Worm (Caenorhabditis elegans) whole organism, L4 larva: ENCODE data around the gene R05G9.3.

Source experiments
- D1046.2 ChIP-seq: fragments of 200-800 bp; sonication (Bioruptor generic); IDR thresholded peaks from 2 replicates; pipeline ENCODE4 v1.3.6; 2022; ENCODE audit warnings: missing genetic modification characterization, missing compliant biosample characterization
- F37D6.2 ChIP-seq: sonication (generic microtip); optimal IDR thresholded peaks from 2 replicates; lab custom pipeline; 2016; ENCODE audit warnings: mild to moderate bottlenecking, missing genetic modification characterization, missing compliant biosample characterization
- F49E8.2 ChIP-seq: sonication (generic microtip); optimal IDR thresholded peaks from 2 replicates; lab custom pipeline; 2016; ENCODE audit warnings: missing compliant biosample characterization, mild to moderate bottlenecking, missing genetic modification characterization, borderline replicate concordance
- Y48G9A.11 ChIP-seq: fragments of 200-800 bp; sonication (Bioruptor generic); IDR thresholded peaks from 2 replicates; pipeline ENCODE4 v1.3.6; 2022; ENCODE audit warnings: missing genetic modification reagents, missing genetic modification characterization, missing compliant biosample characterization
- aha-1 ChIP-seq: fragments of 150-350 bp; peaks from one replicate; lab custom pipeline; 2014; ENCODE audit warnings: missing biosample characterization, missing genetic modification characterization
- attf-4 ChIP-seq: sonication (generic microtip); optimal IDR thresholded peaks from 3 replicates; lab custom pipeline; 2017; ENCODE audit warnings: missing biosample characterization, missing genetic modification characterization
- ceh-44 ChIP-seq: fragments of 200-800 bp; sonication (Bioruptor generic); IDR thresholded peaks from 2 replicates; pipeline ENCODE4 v1.3.6; 2022; ENCODE audit warnings: missing genetic modification reagents, missing genetic modification characterization, missing compliant biosample characterization
- ctbp-1 ChIP-seq: fragments of 200-800 bp; sonication (Bioruptor generic); IDR thresholded peaks from 2 replicates; pipeline ENCODE4 v1.3.6; 2022; ENCODE audit warnings: missing genetic modification reagents, missing genetic modification characterization, missing compliant biosample characterization
- daf-8 ChIP-seq: fragments of 200-800 bp; sonication (Bioruptor generic); IDR thresholded peaks from 2 replicates; pipeline ENCODE4 v1.3.6; 2022; ENCODE audit warnings: missing genetic modification characterization, missing compliant biosample characterization
- dmd-6 ChIP-seq: fragments of 200-800 bp; sonication (Bioruptor generic); IDR thresholded peaks from 2 replicates; pipeline ENCODE4 v1.3.6; 2022; ENCODE audit warnings: missing genetic modification reagents, missing genetic modification characterization, missing compliant biosample characterization
- dmd-9 ChIP-seq: fragments of 200-800 bp; sonication (Bioruptor generic); IDR thresholded peaks from 2 replicates; pipeline ENCODE4 v1.3.6; 2022; ENCODE audit warnings: missing genetic modification reagents, missing genetic modification characterization, missing compliant biosample characterization
- duxl-1 ChIP-seq: sonication (generic microtip); optimal IDR thresholded peaks from 2 replicates; lab custom pipeline; 2016; ENCODE audit warnings: mild to moderate bottlenecking, missing genetic modification characterization, moderate library complexity, missing compliant biosample characterization; ENCODE audit not compliant: poor library complexity
- dve-1 ChIP-seq: sonication (generic microtip); optimal IDR thresholded peaks from 2 replicates; lab custom pipeline; 2017; ENCODE audit warnings: antibody characterized with exemption, mild to moderate bottlenecking, missing genetic modification characterization, missing compliant biosample characterization; ENCODE audit not compliant: insufficient read depth
- egl-27 ChIP-seq: sonication (generic microtip); optimal IDR thresholded peaks from 3 replicates; lab custom pipeline; 2017; ENCODE audit warnings: missing biosample characterization, missing genetic modification reagents, missing genetic modification characterization
- egl-43 ChIP-seq: fragments of 200-800 bp; sonication (Bioruptor generic); IDR thresholded peaks from 2 replicates; pipeline ENCODE4 v1.3.6; 2022; ENCODE audit warnings: missing genetic modification reagents, missing genetic modification characterization, missing compliant biosample characterization
- fkh-10 ChIP-seq: fragments of 150-350 bp; optimal IDR thresholded peaks from 2 replicates; lab custom pipeline; 2014; ENCODE audit warnings: missing biosample characterization, missing genetic modification reagents, missing genetic modification characterization
- hmg-1.1 ChIP-seq: fragments of 200-800 bp; sonication (Bioruptor generic); IDR thresholded peaks from 2 replicates; pipeline ENCODE4 v1.3.6; 2022; ENCODE audit warnings: missing genetic modification reagents, missing genetic modification characterization, missing compliant biosample characterization
- jun-1 ChIP-seq: fragments of 150-350 bp; optimal IDR thresholded peaks from 2 replicates; lab custom pipeline; 2014; ENCODE audit warnings: missing biosample characterization, missing genetic modification reagents, missing genetic modification characterization
- lin-13 ChIP-seq: fragments of 150-350 bp; optimal IDR thresholded peaks from 2 replicates; lab custom pipeline; 2014; ENCODE audit warnings: missing biosample characterization, missing genetic modification reagents, missing genetic modification characterization
- lin-15B ChIP-seq: fragments of 150-350 bp; sonication (generic microtip); optimal IDR thresholded peaks from 3 replicates; lab custom pipeline; 2014; ENCODE audit warnings: missing biosample characterization, missing genetic modification characterization
- lin-38 ChIP-seq: fragments of 200-800 bp; sonication (Bioruptor generic); IDR thresholded peaks from 2 replicates; pipeline ENCODE4 v1.3.6; 2022; ENCODE audit warnings: missing genetic modification reagents, missing genetic modification characterization, missing compliant biosample characterization
- lir-3 ChIP-seq: sonication (generic microtip); optimal IDR thresholded peaks from 2 replicates; lab custom pipeline; 2016; ENCODE audit warnings: mild to moderate bottlenecking, missing genetic modification characterization, missing compliant biosample characterization
- lsy-2 ChIP-seq, 2 experiments: fragments of 150-350 bp in 1 of 2; sonication (generic microtip) in 1 of 2; optimal IDR thresholded peaks; 2 replicates each; lab custom pipeline; 2014 to 2017; ENCODE audit warnings: missing biosample characterization in 2 of 2, missing genetic modification characterization in 2 of 2
- madf-5 ChIP-seq, 2 experiments: fragments of 200-800 bp; sonication (Bioruptor generic); IDR thresholded peaks; 2 replicates each; pipeline ENCODE4 v1.3.6; 2022; ENCODE audit warnings: missing compliant biosample characterization in 2 of 2, missing genetic modification characterization in 2 of 2
- mep-1 ChIP-seq: fragments of 150-350 bp; sonication (generic microtip); optimal IDR thresholded peaks from 3 replicates; lab custom pipeline; 2014; ENCODE audit warnings: missing biosample characterization, missing genetic modification characterization
- mes-2 ChIP-seq: sonication (generic microtip); optimal IDR thresholded peaks from 2 replicates; lab custom pipeline; 2016; ENCODE audit warnings: missing genotype, mild to moderate bottlenecking, missing genetic modification characterization, missing compliant biosample characterization; ENCODE audit not compliant: poor library complexity, severe bottlenecking
- nhr-10 ChIP-seq: fragments of 150-350 bp; optimal IDR thresholded peaks from 2 replicates; lab custom pipeline; 2014; ENCODE audit warnings: missing biosample characterization, missing genetic modification characterization
- nhr-102 ChIP-seq: sonication (generic microtip); optimal IDR thresholded peaks from 2 replicates; lab custom pipeline; 2016; ENCODE audit warnings: mild to moderate bottlenecking, missing genetic modification characterization, moderate library complexity, missing compliant biosample characterization
- nhr-25 ChIP-seq: sonication (generic microtip); optimal IDR thresholded peaks from 2 replicates; lab custom pipeline; 2017; ENCODE audit warnings: missing genetic modification characterization, mild to moderate bottlenecking, missing compliant biosample characterization, antibody characterized with exemption, moderate library complexity, borderline replicate concordance; ENCODE audit not compliant: insufficient read depth
- nhr-42 ChIP-seq: fragments of 200-800 bp; sonication (Bioruptor generic); IDR thresholded peaks from 2 replicates; pipeline ENCODE4 v1.3.6; 2022; ENCODE audit warnings: missing genetic modification characterization, missing compliant biosample characterization
- nhr-48 ChIP-seq: sonication (generic microtip); optimal IDR thresholded peaks from 2 replicates; lab custom pipeline; 2016; ENCODE audit warnings: mild to moderate bottlenecking, missing genetic modification characterization, missing compliant biosample characterization
- nhr-6 ChIP-seq: fragments of 150-350 bp; optimal IDR thresholded peaks from 2 replicates; lab custom pipeline; 2014; ENCODE audit warnings: missing biosample characterization, missing genetic modification characterization
- nhr-77 ChIP-seq: fragments of 150-350 bp; optimal IDR thresholded peaks from 2 replicates; lab custom pipeline; 2014; ENCODE audit warnings: missing biosample characterization, missing genetic modification characterization
- pha-4 ChIP-seq, 2 experiments: fragments of 150-350 bp in 1 of 2; fragments of 200-800 bp in 1 of 2; sonication (Bioruptor generic) in 1 of 2; IDR thresholded peaks in 1 of 2; optimal IDR thresholded peaks in 1 of 2; 2 replicates each; pipeline versions ENCODE4 v1.3.6 to Lab custom; 2014 to 2022; ENCODE audit warnings: missing genetic modification characterization in 2 of 2, missing genetic modification reagents in 2 of 2, missing biosample characterization in 1 of 2, missing compliant biosample characterization in 1 of 2
- rbr-2 ChIP-seq: sonication (generic microtip); optimal IDR thresholded peaks from 2 replicates; lab custom pipeline; 2016; ENCODE audit warnings: missing genotype, missing genetic modification characterization, missing compliant biosample characterization
- set-16 ChIP-seq: fragments of 200-800 bp; sonication (Bioruptor generic); IDR thresholded peaks from 2 replicates; pipeline ENCODE4 v1.3.6; 2022; ENCODE audit warnings: missing genetic modification reagents, missing genetic modification characterization, missing compliant biosample characterization
- snpc-1.2 ChIP-seq: fragments of 200-800 bp; sonication (Bioruptor generic); IDR thresholded peaks from 2 replicates; pipeline ENCODE4 v1.3.6; 2022; ENCODE audit warnings: missing genetic modification reagents, missing genetic modification characterization, missing compliant biosample characterization
- spr-1 ChIP-seq: sonication (generic microtip); optimal IDR thresholded peaks from 2 replicates; lab custom pipeline; 2016; ENCODE audit warnings: mild to moderate bottlenecking, missing genetic modification characterization, missing compliant biosample characterization
- unc-39 ChIP-seq: sonication (generic microtip); optimal IDR thresholded peaks from 2 replicates; lab custom pipeline; 2017; ENCODE audit warnings: missing biosample characterization, missing genetic modification characterization
- unc-62 ChIP-seq, 3 experiments: fragments of 150-350 bp in 1 of 3; sonication (generic microtip); optimal IDR thresholded peaks in 2 of 3; peaks in 1 of 3; 1 replicate in 1 of 3; 2 replicates in 2 of 3; lab custom pipeline; 2014 to 2017; ENCODE audit warnings: missing biosample characterization in 3 of 3, missing genetic modification characterization in 3 of 3, missing genetic modification reagents in 3 of 3, missing genotype in 1 of 3
- zfp-2 ChIP-seq: sonication (generic microtip); optimal IDR thresholded peaks from 2 replicates; lab custom pipeline; 2016; ENCODE audit warnings: mild to moderate bottlenecking, missing genetic modification characterization, missing compliant biosample characterization
- zip-2 ChIP-seq: fragments of 150-350 bp; optimal IDR thresholded peaks from 2 replicates; lab custom pipeline; 2014; ENCODE audit warnings: missing biosample characterization, missing genetic modification characterization
- ztf-11 ChIP-seq: fragments of 150-350 bp; optimal IDR thresholded peaks from 2 replicates; lab custom pipeline; 2014; ENCODE audit warnings: missing biosample characterization, missing genetic modification characterization

R05G9.3 gene

ce11 chrII:6493709-6494326 is 7.5 kb downstream of the R05G9.3 start:
- TF ChIP-seq nhr-25 (tag; lab: Kevin White, UChicago) (no peak), F49E8.2 (tag; lab: Kevin White, UChicago) (peak; percentile 26), F37D6.2 (tag; lab: Kevin White, UChicago) (no peak), nhr-48 (tag; lab: Kevin White, UChicago) (no peak), lsy-2 (tag; optimal IDR thresholded peaks at IDR 0.05; lab: Kevin White, UChicago) (peak in 1 of 2 experiments; percentile 27), lir-3 (tag; lab: Kevin White, UChicago) (no peak), lin-38 (GFP tag; lab: Robert Waterston, UW) (peak; percentile 49), zfp-2 (tag; lab: Kevin White, UChicago) (no peak), ceh-44 (GFP tag; lab: Robert Waterston, UW) (no peak), egl-27 (tag; lab: Kevin White, UChicago) (no peak), unc-62 (GFP tag; optimal IDR thresholded peaks at IDR 0.05 in 1 of 2; lab: Kevin White, UChicago) (peak in 1 of 2 experiments; percentile 94), unc-62 (tag; optimal IDR thresholded peaks at IDR 0.05; lab: Kevin White, UChicago) (no peak), lin-13 (no peak), nhr-6 (tag; lab: Kevin White, UChicago) (no peak), aha-1 (tag; lab: Kevin White, UChicago) (no peak), duxl-1 (peak; percentile 31), nhr-42 (GFP tag; lab: Robert Waterston, UW) (no peak), daf-8 (GFP tag; lab: Robert Waterston, UW) (no peak), snpc-1.2 (no peak), Y48G9A.11 (GFP tag; lab: Robert Waterston, UW) (peak; percentile 52; the same call in 1 of the 2 replicates), unc-39 (no peak)

DNA sequence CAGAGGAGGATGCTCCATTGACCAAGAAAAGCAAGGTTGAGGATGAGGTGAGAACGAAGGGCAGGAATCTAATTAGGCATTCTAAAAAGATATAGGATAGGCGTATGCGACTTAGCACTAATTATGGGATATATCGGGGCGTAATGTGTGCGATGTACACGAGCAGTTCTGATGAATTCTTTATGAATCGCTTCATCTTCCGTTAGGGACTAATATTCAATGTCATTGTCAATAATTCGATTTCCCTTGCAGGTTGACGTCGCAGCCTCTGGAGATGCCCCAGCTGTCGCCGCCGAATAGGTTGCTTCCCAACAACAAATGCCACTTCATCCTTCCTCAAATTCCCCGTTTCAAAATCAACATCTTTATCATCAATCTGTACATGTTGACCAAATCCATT is 8.2 kb downstream of the R05G9.3 start:
- TF ChIP-seq hmg-1.1 (GFP tag; lab: Robert Waterston, UW) (no peak), nhr-102 (tag; lab: Kevin White, UChicago) (no peak), set-16 (GFP tag; lab: Robert Waterston, UW) (no peak), dmd-9 (GFP tag; lab: Robert Waterston, UW) (no peak), lin-15B (tag; lab: Kevin White, UChicago) (no peak), nhr-48 (tag; lab: Kevin White, UChicago) (no peak), attf-4 (no peak), unc-39 (no peak), dve-1 (tag; lab: Kevin White, UChicago) (no peak), pha-4 (GFP tag; IDR thresholded peaks at IDR 0.05; lab: Robert Waterston, UW) (no peak), pha-4 (tag; optimal IDR thresholded peaks at IDR 0.05; lab: Kevin White, UChicago) (no peak), jun-1 (tag; lab: Kevin White, UChicago) (no peak)

DNA sequence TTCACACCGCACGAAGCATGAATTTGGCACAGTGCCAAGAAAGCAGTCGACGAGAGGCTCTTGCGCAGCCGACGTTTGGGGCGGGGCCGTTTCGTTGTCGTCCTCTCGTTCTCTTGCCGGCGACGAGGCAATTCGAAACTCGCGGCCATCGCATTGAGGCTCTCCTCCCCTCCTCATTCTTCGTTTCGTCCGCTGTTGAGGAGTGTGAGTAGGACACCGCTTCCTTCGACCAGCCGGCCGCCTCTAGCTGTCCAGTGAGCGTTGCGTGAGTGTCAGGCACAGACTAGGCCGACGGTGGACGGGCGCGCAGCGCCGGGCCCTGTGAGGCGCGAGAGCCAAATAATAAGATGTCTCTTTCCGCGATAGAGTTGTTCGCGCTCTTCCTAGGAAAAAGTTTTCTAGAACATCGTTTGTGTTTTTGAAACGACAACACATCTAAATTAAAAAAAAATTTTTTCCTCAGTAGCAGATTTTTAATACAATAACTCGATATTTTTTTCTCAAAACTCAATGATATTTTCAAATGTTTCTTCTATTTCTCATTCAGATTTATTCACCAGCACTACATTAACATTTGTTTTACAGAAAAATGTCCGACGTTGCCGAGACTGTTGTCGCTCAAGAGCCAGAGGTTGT is 9.4 kb downstream of the R05G9.3 start, which contains the start of the genes T28D9.11 and T28D9.1:
TSS of gene T28D9.11 (minus strand) at position 177 of the 636 bp plus-strand sequence.
TSS of gene T28D9.1 (plus strand) at position 586 of the 636 bp plus-strand sequence.
- TF ChIP-seq set-16 (GFP tag; lab: Robert Waterston, UW) = peak; percentile 97
- TF ChIP-seq nhr-42 (GFP tag; lab: Robert Waterston, UW) = peak; percentile 60; the same call in 1 of the 2 replicates
- TF ChIP-seq spr-1 (tag; lab: Kevin White, UChicago) = peak; percentile 4
- peak; percentile 71 for TF ChIP-seq F37D6.2 (tag; lab: Kevin White, UChicago)
- TF ChIP-seq dmd-6 (GFP tag; lab: Robert Waterston, UW) = peak; percentile 28; the same call in 1 of the 2 replicates
- no peak for TF ChIP-seq nhr-10
- peak; percentile 64 for TF ChIP-seq rbr-2 (tag; lab: Kevin White, UChicago)
- TF ChIP-seq lir-3 (tag; lab: Kevin White, UChicago) = no peak
- TF ChIP-seq lin-38 (GFP tag; lab: Robert Waterston, UW) = peak; percentile 44
- peak; percentile 81 for TF ChIP-seq hmg-1.1 (GFP tag; lab: Robert Waterston, UW)
- TF ChIP-seq mep-1 (tag; lab: Kevin White, UChicago) = peak; percentile 85
- TF ChIP-seq nhr-77 (tag; lab: Kevin White, UChicago) = no peak
- no peak for TF ChIP-seq attf-4
- 0 out of 4 replicates have a peak, but pooled peaks of 1 of the 2 experiments have one; percentile 32 for TF ChIP-seq madf-5 (GFP tag; IDR thresholded peaks at IDR 0.05; lab: Robert Waterston, UW)
- TF ChIP-seq ztf-11 (tag; lab: Kevin White, UChicago) = no peak
- TF ChIP-seq egl-43 (GFP tag; lab: Robert Waterston, UW) = peak; percentile 82
- 0 out of 2 replicates have a peak, but pooled peaks have one; percentile 35 for TF ChIP-seq D1046.2 (GFP tag; lab: Robert Waterston, UW)
- 0 out of 2 replicates have a peak, but pooled peaks have one; percentile 23 for TF ChIP-seq snpc-1.2
- TF ChIP-seq mes-2 (tag; lab: Kevin White, UChicago) = peak; percentile 61
- TF ChIP-seq nhr-102 (tag; lab: Kevin White, UChicago) = no peak
- TF ChIP-seq fkh-10 (GFP tag; lab: Kevin White, UChicago) = peak; percentile 77
- TF ChIP-seq ctbp-1 (GFP tag; lab: Robert Waterston, UW) = peak; percentile 73
- no peak for TF ChIP-seq zip-2
- TF ChIP-seq F49E8.2 (tag; lab: Kevin White, UChicago) = no peak
